Worm (Caenorhabditis elegans) whole organism, L2 larva: Measurements from ENCODE around the gene cyn-13.

Source experiments
- aly-2 ChIP-seq: fragments of 150-350 bp; optimal IDR thresholded peaks from 2 replicates; lab custom pipeline; 2014; ENCODE audit warnings: missing biosample characterization, missing genetic modification characterization
- lin-11 ChIP-seq: fragments of 150-350 bp; sonication (generic microtip); optimal IDR thresholded peaks from 2 replicates; lab custom pipeline; 2014; ENCODE audit warnings: missing biosample characterization, missing genetic modification characterization, inconsistent platforms, mixed read lengths
- lin-13 ChIP-seq: fragments of 150-350 bp; optimal IDR thresholded peaks from 2 replicates; lab custom pipeline; 2014; ENCODE audit warnings: missing biosample characterization, missing genetic modification reagents, missing genetic modification characterization
- lsy-2 ChIP-seq, 2 experiments: fragments of 150-350 bp in 1 of 2; sonication (generic microtip) in 1 of 2; optimal IDR thresholded peaks; 2 replicates each; lab custom pipeline; 2014 to 2017; ENCODE audit warnings: missing biosample characterization in 2 of 2, missing genetic modification characterization in 2 of 2
- peb-1 ChIP-seq: fragments of 150-350 bp; optimal IDR thresholded peaks from 2 replicates; lab custom pipeline; 2014; ENCODE audit warnings: missing biosample characterization, missing genetic modification characterization
- zag-1 ChIP-seq: fragments of 150-350 bp; optimal IDR thresholded peaks from 2 replicates; lab custom pipeline; 2014; ENCODE audit warnings: missing biosample characterization, missing genetic modification characterization

DNA sequence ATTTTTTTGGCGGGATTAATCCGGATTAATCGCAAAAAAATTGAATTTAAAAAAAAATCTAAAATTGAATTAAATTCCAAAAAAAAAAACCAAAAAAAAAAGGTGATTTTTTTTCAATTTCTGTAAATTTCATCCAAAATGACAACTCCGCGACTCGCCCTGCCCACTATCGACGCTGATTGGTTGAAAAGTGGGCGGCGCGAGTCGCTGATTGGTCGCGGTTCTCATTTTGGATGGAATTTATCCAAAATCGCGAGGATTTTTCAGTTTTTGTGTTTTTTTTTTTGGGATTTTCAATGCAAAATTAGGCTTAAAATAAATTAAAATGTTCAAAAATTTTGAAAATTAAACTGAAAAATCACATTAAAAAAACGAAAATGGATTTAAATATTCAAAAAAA lies 7.0 kb downstream of the cyn-13 start:
- no peak for TF ChIP-seq zag-1 (tag; lab: Kevin White, UChicago)
- TF ChIP-seq aly-2 (tag; lab: Kevin White, UChicago) = no peak
- TF ChIP-seq lin-11 = no peak
- TF ChIP-seq peb-1 (tag; lab: Kevin White, UChicago) = no peak
- no peak for TF ChIP-seq lsy-2 (tag; optimal IDR thresholded peaks at IDR 0.05; lab: Kevin White, UChicago)
- TF ChIP-seq lin-13 = no peak
